Worm (Caenorhabditis elegans): ENCODE data around the gene ZK816.1.

The ZK816.1 gene

ce11 chrX:3408717-3409303 lies 57.3 kb downstream of the ZK816.1 start (continued):
- TF ChIP-seq cebp-2 (GFP tag; IDR thresholded peaks at IDR 0.05) (no peak), cebp-1 (GFP tag; IDR thresholded peaks at IDR 0.05) (no peak), cebp-1 (tag; optimal IDR thresholded peaks at IDR 0.05) (no peak), unc-130 (GFP tag; optimal IDR thresholded peaks at IDR 0.05) (no peak), repo-1 (tag; optimal IDR thresholded peaks at IDR 0.05) (peak; percentile 85), somi-1 (GFP tag; optimal IDR thresholded peaks at IDR 0.05) (no peak), lir-1 (GFP tag; conservative IDR thresholded peaks at IDR 0.05) (no peak), sea-2 (GFP tag; IDR thresholded peaks at IDR 0.05) (no peak), hmg-20 (GFP tag; IDR thresholded peaks at IDR 0.05) (no peak), ztf-28 (GFP tag; IDR thresholded peaks at IDR 0.05) (no peak), pha-4 (tag; optimal IDR thresholded peaks at IDR 0.05) (no peak), efl-1 (GFP tag; optimal IDR thresholded peaks at IDR 0.05) (no peak), Y67H2A.10 (GFP tag; conservative IDR thresholded peaks at IDR 0.05) (no peak), chd-7 (tag; optimal IDR thresholded peaks at IDR 0.05) (peak; percentile 36), ceh-79 (tag; optimal IDR thresholded peaks at IDR 0.05) (no peak), nhr-90 (tag; optimal IDR thresholded peaks at IDR 0.05) (peak; percentile 61), athp-1 (tag; optimal IDR thresholded peaks at IDR 0.05) (no peak), snpc-1.1 (tag; optimal IDR thresholded peaks at IDR 0.05; ENCODE audit: insufficient read depth) (no peak), B0035.1 (tag; optimal IDR thresholded peaks at IDR 0.05) (no peak), rec-8 (tag; optimal IDR thresholded peaks at IDR 0.05) (no peak), bed-1 (GFP tag; IDR thresholded peaks at IDR 0.05) (no peak), B0336.3 (GFP tag; IDR thresholded peaks at IDR 0.05) (peak; percentile 78), F10E7.11 (tag; optimal IDR thresholded peaks at IDR 0.05) (no peak), lin-54 (GFP tag; optimal IDR thresholded peaks at IDR 0.05) (peak; percentile 22), B0261.1 (tag; optimal IDR thresholded peaks at IDR 0.05) (no peak), hmg-1.2 (GFP tag; IDR thresholded peaks at IDR 0.05) (no peak), ztf-26 (tag; optimal IDR thresholded peaks at IDR 0.05) (no peak), akir-1 (GFP tag; optimal IDR thresholded peaks at IDR 0.05) (no peak), Y53F4B.3 (GFP tag; IDR thresholded peaks at IDR 0.05) (no peak), mcd-1 (GFP tag; IDR thresholded peaks at IDR 0.05) (no peak), let-607 (tag; optimal IDR thresholded peaks at IDR 0.05) (peak in 1 of 2 experiments; percentile 2), mes-4 (tag; optimal IDR thresholded peaks at IDR 0.05) (no peak), tbx-9 (tag; optimal IDR thresholded peaks at IDR 0.05; ENCODE audit: borderline replicate concordance) (no peak), F33H1.4 (GFP tag; IDR thresholded peaks at IDR 0.05) (no peak), tlf-1 (GFP tag; optimal IDR thresholded peaks at IDR 0.05) (peak; percentile 37), Y95B8A.8 (GFP tag; IDR thresholded peaks at IDR 0.05) (no peak), egl-18 (GFP tag; IDR thresholded peaks at IDR 0.05) (no peak), nhr-27 (tag; optimal IDR thresholded peaks at IDR 0.05) (no peak), F57C9.4 (tag; optimal IDR thresholded peaks at IDR 0.05) (no peak), rcor-1 (GFP tag; IDR thresholded peaks at IDR 0.05) (no peak), mel-28 (tag; optimal IDR thresholded peaks at IDR 0.05; ENCODE audit: borderline replicate concordance) (no peak), T07F8.4 (tag; optimal IDR thresholded peaks at IDR 0.05) (no peak)
